Worm (Caenorhabditis elegans) whole organism, L4 larva: ENCODE results near the gene W09D6.4.
A peak's percentile ranks its signal among the peaks of the same experiment; 100 is the strongest.

ENCODE experiments used
- F37D6.2 ChIP-seq: sonication (generic microtip); optimal IDR thresholded peaks from 2 replicates; lab custom pipeline; 2016; ENCODE audit warnings: mild to moderate bottlenecking, missing genetic modification characterization, missing compliant biosample characterization
- F44E2.7 ChIP-seq: fragments of 200-800 bp; sonication (Bioruptor generic); IDR thresholded peaks from 2 replicates; pipeline ENCODE4 v2.1.2; 2022; ENCODE audit warnings: missing genetic modification characterization, missing compliant biosample characterization
- T26A8.4 ChIP-seq: fragments of 200-800 bp; sonication (Bioruptor generic); IDR thresholded peaks from 2 replicates; pipeline ENCODE4 v1.3.6; 2022; ENCODE audit warnings: missing genetic modification characterization, missing compliant biosample characterization
- Y105C5A.15 ChIP-seq: fragments of 200-800 bp; sonication (Bioruptor generic); IDR thresholded peaks from 2 replicates; pipeline ENCODE4 v1.3.6; 2022; ENCODE audit warnings: missing genetic modification characterization, missing compliant biosample characterization
- Y48G9A.11 ChIP-seq: fragments of 200-800 bp; sonication (Bioruptor generic); IDR thresholded peaks from 2 replicates; pipeline ENCODE4 v1.3.6; 2022; ENCODE audit warnings: missing genetic modification reagents, missing genetic modification characterization, missing compliant biosample characterization
- Y5F2A.4 ChIP-seq: fragments of 200-800 bp; sonication (Bioruptor generic); optimal IDR thresholded peaks from 2 replicates; lab custom pipeline; 2018; ENCODE audit warnings: mild to moderate bottlenecking, missing genetic modification characterization, missing compliant biosample characterization
- ZK546.5 ChIP-seq, 2 experiments: sonication (generic microtip); optimal IDR thresholded peaks; 2 replicates each; lab custom pipeline; 2017; ENCODE audit warnings: missing biosample characterization in 2 of 2, missing genetic modification characterization in 2 of 2
- aly-2 ChIP-seq: sonication (generic microtip); optimal IDR thresholded peaks from 2 replicates; lab custom pipeline; 2018; ENCODE audit warnings: missing biosample characterization, missing genetic modification characterization
- ama-1 ChIP-seq: fragments of 150-350 bp; optimal IDR thresholded peaks from 2 replicates; lab custom pipeline; 2014; ENCODE audit warnings: inconsistent platforms, mixed read lengths
- arid-1 ChIP-seq: fragments of 200-800 bp; sonication (Bioruptor generic); conservative IDR thresholded peaks from 2 replicates; pipeline ENCODE4 v1.3.6; 2022; ENCODE audit warnings: missing genetic modification reagents, missing genetic modification characterization, missing compliant biosample characterization
- attf-4 ChIP-seq: sonication (generic microtip); optimal IDR thresholded peaks from 3 replicates; lab custom pipeline; 2017; ENCODE audit warnings: missing biosample characterization, missing genetic modification characterization
- ceh-20 ChIP-seq: fragments of 200-800 bp; sonication (Bioruptor generic); IDR thresholded peaks from 2 replicates; pipeline ENCODE4 v1.3.6; 2022; ENCODE audit warnings: missing genetic modification reagents, missing genetic modification characterization, missing compliant biosample characterization
- ceh-28 ChIP-seq: fragments of 150-350 bp; optimal IDR thresholded peaks from 2 replicates; lab custom pipeline; 2014; ENCODE audit warnings: missing biosample characterization, missing genetic modification reagents, missing genetic modification characterization
- ceh-32 ChIP-seq: sonication (generic microtip); optimal IDR thresholded peaks from 2 replicates; lab custom pipeline; 2016; ENCODE audit warnings: mild to moderate bottlenecking, missing genetic modification characterization, missing compliant biosample characterization; ENCODE audit not compliant: poor library complexity
- ceh-82 ChIP-seq: sonication (generic microtip); optimal IDR thresholded peaks from 2 replicates; lab custom pipeline; 2017; ENCODE audit warnings: missing biosample characterization, missing genetic modification characterization
- cey-2 ChIP-seq: sonication (generic microtip); optimal IDR thresholded peaks from 3 replicates; lab custom pipeline; 2017; ENCODE audit warnings: missing genetic modification characterization, mild to moderate bottlenecking, missing compliant biosample characterization, antibody characterized with exemption, borderline replicate concordance; ENCODE audit not compliant: insufficient read depth
- ctbp-1 ChIP-seq: fragments of 200-800 bp; sonication (Bioruptor generic); IDR thresholded peaks from 2 replicates; pipeline ENCODE4 v1.3.6; 2022; ENCODE audit warnings: missing genetic modification reagents, missing genetic modification characterization, missing compliant biosample characterization
- daf-12 ChIP-seq: fragments of 150-350 bp; optimal IDR thresholded peaks from 2 replicates; lab custom pipeline; 2014; ENCODE audit warnings: missing biosample characterization, missing genetic modification reagents, missing genetic modification characterization
- daf-16 ChIP-seq, 3 experiments: sonication (generic microtip); optimal IDR thresholded peaks; 2 replicates each; lab custom pipeline; 2016 to 2017; ENCODE audit warnings: missing genetic modification characterization in 3 of 3, missing genetic modification reagents in 3 of 3, mild to moderate bottlenecking in 2 of 3, missing compliant biosample characterization in 2 of 3, missing biosample characterization in 1 of 3, moderate library complexity in 1 of 3
- daf-19 ChIP-seq: fragments of 200-800 bp; sonication (Bioruptor generic); conservative IDR thresholded peaks from 2 replicates; pipeline ENCODE4 v1.3.6; 2022; ENCODE audit warnings: missing genetic modification characterization, missing compliant biosample characterization
- daf-8 ChIP-seq: fragments of 200-800 bp; sonication (Bioruptor generic); IDR thresholded peaks from 2 replicates; pipeline ENCODE4 v1.3.6; 2022; ENCODE audit warnings: missing genetic modification characterization, missing compliant biosample characterization
- dmd-6 ChIP-seq: fragments of 200-800 bp; sonication (Bioruptor generic); IDR thresholded peaks from 2 replicates; pipeline ENCODE4 v1.3.6; 2022; ENCODE audit warnings: missing genetic modification reagents, missing genetic modification characterization, missing compliant biosample characterization
- dpl-1 ChIP-seq: fragments of 150-350 bp; optimal IDR thresholded peaks from 2 replicates; lab custom pipeline; 2014; ENCODE audit warnings: missing biosample characterization, missing genetic modification reagents, missing genetic modification characterization
- egl-27 ChIP-seq: sonication (generic microtip); optimal IDR thresholded peaks from 3 replicates; lab custom pipeline; 2017; ENCODE audit warnings: missing biosample characterization, missing genetic modification reagents, missing genetic modification characterization
- egl-43 ChIP-seq: fragments of 200-800 bp; sonication (Bioruptor generic); IDR thresholded peaks from 2 replicates; pipeline ENCODE4 v1.3.6; 2022; ENCODE audit warnings: missing genetic modification reagents, missing genetic modification characterization, missing compliant biosample characterization
- fkh-10 ChIP-seq: fragments of 150-350 bp; optimal IDR thresholded peaks from 2 replicates; lab custom pipeline; 2014; ENCODE audit warnings: missing biosample characterization, missing genetic modification reagents, missing genetic modification characterization
- fos-1 ChIP-seq: fragments of 150-350 bp; optimal IDR thresholded peaks from 2 replicates; lab custom pipeline; 2014; ENCODE audit warnings: missing biosample characterization, missing genetic modification characterization
- jun-1 ChIP-seq: fragments of 150-350 bp; optimal IDR thresholded peaks from 2 replicates; lab custom pipeline; 2014; ENCODE audit warnings: missing biosample characterization, missing genetic modification reagents, missing genetic modification characterization
- lim-7 ChIP-seq: fragments of 200-800 bp; sonication (Bioruptor generic); IDR thresholded peaks from 2 replicates; pipeline ENCODE4 v1.3.6; 2022; ENCODE audit warnings: missing genetic modification characterization, missing compliant biosample characterization
- lin-29 ChIP-seq: fragments of 200-800 bp; sonication (Bioruptor generic); IDR thresholded peaks from 2 replicates; pipeline ENCODE4 v1.3.6; 2022; ENCODE audit warnings: missing genetic modification reagents, missing genetic modification characterization, missing compliant biosample characterization
- lir-3 ChIP-seq: sonication (generic microtip); optimal IDR thresholded peaks from 2 replicates; lab custom pipeline; 2016; ENCODE audit warnings: mild to moderate bottlenecking, missing genetic modification characterization, missing compliant biosample characterization
- lsy-2 ChIP-seq, 2 experiments: fragments of 150-350 bp in 1 of 2; sonication (generic microtip) in 1 of 2; optimal IDR thresholded peaks; 2 replicates each; lab custom pipeline; 2014 to 2017; ENCODE audit warnings: missing biosample characterization in 2 of 2, missing genetic modification characterization in 2 of 2
- madf-5 ChIP-seq, 2 experiments: fragments of 200-800 bp; sonication (Bioruptor generic); IDR thresholded peaks; 2 replicates each; pipeline ENCODE4 v1.3.6; 2022; ENCODE audit warnings: missing compliant biosample characterization in 2 of 2, missing genetic modification characterization in 2 of 2
- mep-1 ChIP-seq: fragments of 150-350 bp; sonication (generic microtip); optimal IDR thresholded peaks from 3 replicates; lab custom pipeline; 2014; ENCODE audit warnings: missing biosample characterization, missing genetic modification characterization
- nhr-10 ChIP-seq: fragments of 150-350 bp; optimal IDR thresholded peaks from 2 replicates; lab custom pipeline; 2014; ENCODE audit warnings: missing biosample characterization, missing genetic modification characterization
- nhr-102 ChIP-seq: sonication (generic microtip); optimal IDR thresholded peaks from 2 replicates; lab custom pipeline; 2016; ENCODE audit warnings: mild to moderate bottlenecking, missing genetic modification characterization, moderate library complexity, missing compliant biosample characterization
- nhr-111 ChIP-seq: fragments of 200-800 bp; sonication (Bioruptor generic); optimal IDR thresholded peaks from 2 replicates; lab custom pipeline; 2018; ENCODE audit warnings: mild to moderate bottlenecking, missing genetic modification characterization, missing compliant biosample characterization
- nhr-25 ChIP-seq: sonication (generic microtip); optimal IDR thresholded peaks from 2 replicates; lab custom pipeline; 2017; ENCODE audit warnings: missing genetic modification characterization, mild to moderate bottlenecking, missing compliant biosample characterization, antibody characterized with exemption, moderate library complexity, borderline replicate concordance; ENCODE audit not compliant: insufficient read depth
- nhr-6 ChIP-seq: fragments of 150-350 bp; optimal IDR thresholded peaks from 2 replicates; lab custom pipeline; 2014; ENCODE audit warnings: missing biosample characterization, missing genetic modification characterization
- nhr-77 ChIP-seq: fragments of 150-350 bp; optimal IDR thresholded peaks from 2 replicates; lab custom pipeline; 2014; ENCODE audit warnings: missing biosample characterization, missing genetic modification characterization
- php-3 ChIP-seq: fragments of 200-800 bp; sonication (Bioruptor generic); IDR thresholded peaks from 2 replicates; pipeline ENCODE4 v1.3.6; 2022; ENCODE audit warnings: missing genetic modification reagents, missing genetic modification characterization, missing compliant biosample characterization
- rbr-2 ChIP-seq: sonication (generic microtip); optimal IDR thresholded peaks from 2 replicates; lab custom pipeline; 2016; ENCODE audit warnings: missing genotype, missing genetic modification characterization, missing compliant biosample characterization
- saeg-2 ChIP-seq: fragments of 200-800 bp; sonication (Bioruptor generic); IDR thresholded peaks from 2 replicates; pipeline ENCODE4 v1.3.6; 2022; ENCODE audit warnings: missing genetic modification reagents, missing genetic modification characterization, missing compliant biosample characterization
- set-16 ChIP-seq: fragments of 200-800 bp; sonication (Bioruptor generic); IDR thresholded peaks from 2 replicates; pipeline ENCODE4 v1.3.6; 2022; ENCODE audit warnings: missing genetic modification reagents, missing genetic modification characterization, missing compliant biosample characterization
- skn-1 ChIP-seq: fragments of 150-350 bp; optimal IDR thresholded peaks from 2 replicates; lab custom pipeline; 2014; ENCODE audit warnings: missing biosample characterization, missing genetic modification characterization
- unc-130 ChIP-seq: sonication (generic microtip); optimal IDR thresholded peaks from 2 replicates; lab custom pipeline; 2016; ENCODE audit warnings: missing genetic modification reagents, missing genetic modification characterization, missing compliant biosample characterization
- unc-62 ChIP-seq, 3 experiments: fragments of 150-350 bp in 1 of 3; sonication (generic microtip); optimal IDR thresholded peaks in 2 of 3; peaks in 1 of 3; 1 replicate in 1 of 3; 2 replicates in 2 of 3; lab custom pipeline; 2014 to 2017; ENCODE audit warnings: missing biosample characterization in 3 of 3, missing genetic modification characterization in 3 of 3, missing genetic modification reagents in 3 of 3, missing genotype in 1 of 3
- zfp-3 ChIP-seq: fragments of 200-800 bp; sonication (Bioruptor generic); conservative IDR thresholded peaks from 2 replicates; pipeline ENCODE4 v1.3.6; 2022; ENCODE audit warnings: missing genetic modification reagents, missing genetic modification characterization, missing compliant biosample characterization
- zip-2 ChIP-seq: fragments of 150-350 bp; optimal IDR thresholded peaks from 2 replicates; lab custom pipeline; 2014; ENCODE audit warnings: missing biosample characterization, missing genetic modification characterization
- ztf-11 ChIP-seq: fragments of 150-350 bp; optimal IDR thresholded peaks from 2 replicates; lab custom pipeline; 2014; ENCODE audit warnings: missing biosample characterization, missing genetic modification characterization
- ztf-7 ChIP-seq: fragments of 150-350 bp; optimal IDR thresholded peaks from 2 replicates; lab custom pipeline; 2014; ENCODE audit warnings: missing biosample characterization, missing genetic modification characterization

Gene W09D6.4

ce11 chrIII:11036132-11036531 is 43.4 kb upstream of the W09D6.4 start (continued):
- TF ChIP-seq ceh-32 = no peak
- no peak for TF ChIP-seq daf-8 (GFP tag; lab: Robert Waterston, UW)
- peak; percentile 17; the same call in 1 of the 2 replicates for TF ChIP-seq ceh-20 (GFP tag; lab: Robert Waterston, UW)
- no peak for TF ChIP-seq skn-1 (tag; lab: Kevin White, UChicago)
- no peak for TF ChIP-seq daf-19 (GFP tag; lab: Robert Waterston, UW)
- TF ChIP-seq aly-2 = no peak
- no peak for TF ChIP-seq attf-4
- no peak for TF ChIP-seq F37D6.2 (tag; lab: Kevin White, UChicago)
- TF ChIP-seq jun-1 (tag; lab: Kevin White, UChicago) = no peak
- TF ChIP-seq nhr-6 (tag; lab: Kevin White, UChicago) = no peak
- peak; percentile 41 for TF ChIP-seq dmd-6
- TF ChIP-seq Y48G9A.11 (GFP tag; lab: Robert Waterston, UW) = peak; percentile 64
- peak; percentile 73 for TF ChIP-seq unc-130 (GFP tag; lab: Kevin White, UChicago)
- no peak for TF ChIP-seq lim-7 (GFP tag; lab: Robert Waterston, UW)
- no peak for TF ChIP-seq Y105C5A.15 (GFP tag; lab: Robert Waterston, UW)
- TF ChIP-seq egl-43 (GFP tag; lab: Robert Waterston, UW) = no peak
- no peak for TF ChIP-seq madf-5 (GFP tag; IDR thresholded peaks at IDR 0.05; lab: Robert Waterston, UW)
- peak; percentile 77 for TF ChIP-seq arid-1 (GFP tag; lab: Robert Waterston, UW)
- no peak for TF ChIP-seq Y5F2A.4
- TF ChIP-seq zip-2 (tag; lab: Kevin White, UChicago) = no peak
- no peak for TF ChIP-seq ceh-28 (tag; lab: Kevin White, UChicago)
- TF ChIP-seq daf-16 (GFP tag; optimal IDR thresholded peaks at IDR 0.05; lab: Kevin White, UChicago) = no peak
- TF ChIP-seq daf-16 (tag; optimal IDR thresholded peaks at IDR 0.05; lab: Kevin White, UChicago) = peak; percentile 27
- no peak for TF ChIP-seq nhr-25 (tag; lab: Kevin White, UChicago)
- TF ChIP-seq php-3 (GFP tag; lab: Robert Waterston, UW) = no peak
- peak; percentile 3 for TF ChIP-seq ztf-7 (tag; lab: Kevin White, UChicago)
- peak; percentile 75 for TF ChIP-seq nhr-77 (tag; lab: Kevin White, UChicago)
- TF ChIP-seq nhr-102 (tag; lab: Kevin White, UChicago) = peak; percentile 31
- TF ChIP-seq T26A8.4 (GFP tag; lab: Robert Waterston, UW) = peak; percentile 37; the same call in 1 of the 2 replicates
- TF ChIP-seq fos-1 (tag; lab: Kevin White, UChicago) = no peak
- no peak for TF ChIP-seq fkh-10 (GFP tag; lab: Kevin White, UChicago)
- no peak for TF ChIP-seq daf-12 (tag; lab: Kevin White, UChicago)
- no peak for TF ChIP-seq ctbp-1 (GFP tag; lab: Robert Waterston, UW)
- TF ChIP-seq ZK546.5 (tag; optimal IDR thresholded peaks at IDR 0.05; lab: Kevin White, UChicago) = no peak
- TF ChIP-seq dpl-1 (GFP tag; lab: Kevin White, UChicago) = peak; percentile 82
- TF ChIP-seq ceh-82 (tag; lab: Kevin White, UChicago) = no peak
- no peak for TF ChIP-seq lir-3
- TF ChIP-seq unc-62 (GFP tag; optimal IDR thresholded peaks at IDR 0.05 in 1 of 2; lab: Kevin White, UChicago) = peak in 1 of 2 experiments; percentile 97
- TF ChIP-seq unc-62 (tag; optimal IDR thresholded peaks at IDR 0.05; lab: Kevin White, UChicago) = no peak
- no peak for TF ChIP-seq cey-2 (tag; lab: Kevin White, UChicago)
- TF ChIP-seq set-16 (GFP tag; lab: Robert Waterston, UW) = no peak
- TF ChIP-seq lsy-2 (tag; optimal IDR thresholded peaks at IDR 0.05; lab: Kevin White, UChicago) = peak; percentile 77 to 98
- peak; percentile 65 for TF ChIP-seq rbr-2
- 0 out of 2 replicates have a peak, but pooled peaks have one; percentile 27 for TF ChIP-seq saeg-2 (GFP tag; lab: Robert Waterston, UW)
- peak; percentile 42; the same call in 1 of the 2 replicates for TF ChIP-seq lin-29 (GFP tag; lab: Robert Waterston, UW)
- no peak for TF ChIP-seq egl-27 (tag; lab: Kevin White, UChicago)
- no peak for TF ChIP-seq ztf-11
- TF ChIP-seq ama-1 (lab: Kevin White, UChicago) = peak; percentile 29
- no peak for TF ChIP-seq nhr-111 (GFP tag; lab: Kevin White, UChicago)
- TF ChIP-seq F44E2.7 (GFP tag; lab: Robert Waterston, UW) = no peak
- no peak for TF ChIP-seq nhr-10
- TF ChIP-seq mep-1 (tag; lab: Kevin White, UChicago) = peak; percentile 49
- no peak for TF ChIP-seq zfp-3 (GFP tag; lab: Robert Waterston, UW)
